Worm (Caenorhabditis elegans) whole organism, young adult: ENCODE results near the gene nol-6.

Experiments used
- B0035.1 ChIP-seq: sonication (generic microtip); optimal IDR thresholded peaks from 2 replicates; lab custom pipeline; 2016; ENCODE audit warnings: missing genetic modification characterization, mild to moderate bottlenecking, missing compliant biosample characterization, missing genotype, missing genetic modification reagents
- B0261.1 ChIP-seq: sonication (generic microtip); optimal IDR thresholded peaks from 2 replicates; lab custom pipeline; 2016; ENCODE audit warnings: mild to moderate bottlenecking, missing genetic modification characterization, moderate library complexity, missing compliant biosample characterization
- B0336.3 ChIP-seq: fragments of 200-800 bp; sonication (Bioruptor generic); IDR thresholded peaks from 2 replicates; pipeline ENCODE4 v1.3.6; 2022; ENCODE audit warnings: missing genetic modification characterization, missing compliant biosample characterization
- C06A6.2 ChIP-seq: fragments of 200-800 bp; sonication (Bioruptor generic); conservative IDR thresholded peaks from 2 replicates; pipeline ENCODE4 v1.3.6; 2022; ENCODE audit warnings: missing genetic modification characterization, missing compliant biosample characterization
- C17E4.6 ChIP-seq: fragments of 200-800 bp; sonication (Bioruptor generic); IDR thresholded peaks from 2 replicates; pipeline ENCODE4 v1.3.6; 2022; ENCODE audit warnings: missing genetic modification reagents, missing genetic modification characterization, missing compliant biosample characterization
- F23B12.7 ChIP-seq: sonication (generic microtip); optimal IDR thresholded peaks from 2 replicates; lab custom pipeline; 2017; ENCODE audit warnings: missing genetic modification characterization, mild to moderate bottlenecking, missing compliant biosample characterization, antibody characterized with exemption, moderate library complexity; ENCODE audit not compliant: insufficient read depth
- F33H1.4 ChIP-seq: fragments of 200-800 bp; sonication (Bioruptor generic); IDR thresholded peaks from 2 replicates; pipeline ENCODE4 v1.3.6; 2022; ENCODE audit warnings: missing genetic modification reagents, missing genetic modification characterization, missing compliant biosample characterization
- K12H6.12 ChIP-seq: fragments of 200-800 bp; sonication (Bioruptor generic); optimal IDR thresholded peaks from 2 replicates; lab custom pipeline; 2018; ENCODE audit warnings: mild to moderate bottlenecking, missing genetic modification characterization, missing compliant biosample characterization
- ZK185.1 ChIP-seq: sonication (generic microtip); optimal IDR thresholded peaks from 2 replicates; lab custom pipeline; 2016; ENCODE audit warnings: mild to moderate bottlenecking, missing genetic modification characterization, missing compliant biosample characterization; ENCODE audit not compliant: poor library complexity, severe bottlenecking
- atf-7 ChIP-seq: sonication (generic microtip); optimal IDR thresholded peaks from 2 replicates; lab custom pipeline; 2017; ENCODE audit warnings: mild to moderate bottlenecking, missing genetic modification characterization, missing compliant biosample characterization
- athp-1 ChIP-seq: sonication (generic microtip); optimal IDR thresholded peaks from 2 replicates; lab custom pipeline; 2017; ENCODE audit warnings: mild to moderate bottlenecking, missing genetic modification characterization, missing compliant biosample characterization
- attf-5 ChIP-seq: fragments of 200-800 bp; sonication (Bioruptor generic); optimal IDR thresholded peaks from 2 replicates; lab custom pipeline; 2018; ENCODE audit warnings: mild to moderate bottlenecking, missing genetic modification characterization, missing compliant biosample characterization
- bed-2 ChIP-seq: fragments of 200-800 bp; sonication (Bioruptor generic); IDR thresholded peaks from 2 replicates; pipeline ENCODE4 v1.3.6; 2022; ENCODE audit warnings: missing genetic modification reagents, missing genetic modification characterization, missing compliant biosample characterization
- cebp-2 ChIP-seq: fragments of 200-800 bp; sonication (Bioruptor generic); IDR thresholded peaks from 2 replicates; pipeline ENCODE4 v1.3.6; 2022; ENCODE audit warnings: missing genetic modification characterization, missing compliant biosample characterization
- ceh-100 ChIP-seq: fragments of 200-800 bp; sonication (Bioruptor generic); IDR thresholded peaks from 2 replicates; pipeline ENCODE4 v1.3.6; 2022; ENCODE audit warnings: missing genetic modification reagents, missing genetic modification characterization, missing compliant biosample characterization
- ceh-27 ChIP-seq: fragments of 200-800 bp; sonication (Bioruptor generic); optimal IDR thresholded peaks from 2 replicates; lab custom pipeline; 2018; ENCODE audit warnings: mild to moderate bottlenecking, missing genetic modification characterization, moderate library complexity, missing compliant biosample characterization
- ceh-58 ChIP-seq: fragments of 200-800 bp; sonication (Bioruptor generic); IDR thresholded peaks from 2 replicates; pipeline ENCODE4 v1.3.6; 2022; ENCODE audit warnings: missing genetic modification characterization, missing compliant biosample characterization
- die-1 ChIP-seq: sonication (generic microtip); optimal IDR thresholded peaks from 2 replicates; lab custom pipeline; 2016; ENCODE audit warnings: missing genotype, mild to moderate bottlenecking, missing genetic modification characterization, missing compliant biosample characterization
- egrh-3 ChIP-seq: fragments of 200-800 bp; sonication (Bioruptor generic); IDR thresholded peaks from 2 replicates; pipeline ENCODE4 v1.3.6; 2022; ENCODE audit warnings: missing genetic modification reagents, missing genetic modification characterization, missing compliant biosample characterization
- hmg-1.2 ChIP-seq: fragments of 200-800 bp; sonication (Bioruptor generic); IDR thresholded peaks from 2 replicates; pipeline ENCODE4 v1.3.6; 2022; ENCODE audit warnings: missing genetic modification reagents, missing genetic modification characterization, missing compliant biosample characterization
- let-526 ChIP-seq: fragments of 200-800 bp; sonication (Bioruptor generic); IDR thresholded peaks from 2 replicates; pipeline ENCODE4 v1.3.6; 2022; ENCODE audit warnings: missing genetic modification reagents, missing genetic modification characterization, missing compliant biosample characterization
- lin-26 ChIP-seq: fragments of 200-800 bp; sonication (Bioruptor generic); IDR thresholded peaks from 2 replicates; pipeline ENCODE4 v1.3.6; 2022; ENCODE audit warnings: missing genetic modification reagents, missing genetic modification characterization, missing compliant biosample characterization
- lin-35 ChIP-seq, 3 experiments: fragments of 150-350 bp in 2 of 3; sonication (generic microtip) in 1 of 3; optimal IDR thresholded peaks; 2 replicates each; lab custom pipeline; 2014 to 2018; ENCODE audit warnings: missing biosample characterization in 3 of 3, missing genetic modification characterization in 3 of 3, missing genetic modification reagents in 3 of 3
- lsl-1 ChIP-seq: fragments of 200-800 bp; sonication (Bioruptor generic); optimal IDR thresholded peaks from 2 replicates; lab custom pipeline; 2018; ENCODE audit warnings: mild to moderate bottlenecking, missing genetic modification characterization, moderate library complexity, missing compliant biosample characterization
- madf-3 ChIP-seq: fragments of 200-800 bp; sonication (Bioruptor generic); IDR thresholded peaks from 2 replicates; pipeline ENCODE4 v1.3.6; 2022; ENCODE audit warnings: missing genetic modification reagents, missing genetic modification characterization, missing compliant biosample characterization
- mcd-1 ChIP-seq: fragments of 200-800 bp; sonication (Bioruptor generic); IDR thresholded peaks from 2 replicates; pipeline ENCODE4 v1.3.6; 2022; ENCODE audit warnings: missing genetic modification reagents, missing genetic modification characterization, missing compliant biosample characterization
- mes-4 ChIP-seq: sonication (generic microtip); optimal IDR thresholded peaks from 2 replicates; lab custom pipeline; 2016; ENCODE audit warnings: missing genotype, missing genetic modification characterization, missing compliant biosample characterization
- mxl-1 ChIP-seq: sonication (generic microtip); optimal IDR thresholded peaks from 2 replicates; lab custom pipeline; 2016; ENCODE audit warnings: missing genetic modification characterization, missing compliant biosample characterization
- nfya-1 ChIP-seq: sonication (generic microtip); optimal IDR thresholded peaks from 2 replicates; lab custom pipeline; 2017; ENCODE audit warnings: antibody characterized with exemption, missing compliant biosample characterization, missing genetic modification characterization, borderline replicate concordance; ENCODE audit not compliant: insufficient read depth
- nfyb-1 ChIP-seq: fragments of 200-800 bp; sonication (Bioruptor generic); IDR thresholded peaks from 2 replicates; pipeline ENCODE4 v1.3.6; 2022; ENCODE audit warnings: missing genetic modification reagents, missing genetic modification characterization, missing compliant biosample characterization
- nhr-120 ChIP-seq: fragments of 200-800 bp; sonication (Bioruptor generic); IDR thresholded peaks from 2 replicates; pipeline ENCODE4 v1.3.6; 2022; ENCODE audit warnings: missing genetic modification characterization, missing compliant biosample characterization
- pbrm-1 ChIP-seq: fragments of 200-800 bp; sonication (Bioruptor generic); IDR thresholded peaks from 2 replicates; pipeline ENCODE4 v1.3.6; 2022; ENCODE audit warnings: missing genetic modification reagents, missing genetic modification characterization, missing compliant biosample characterization
- snpc-1.1 ChIP-seq: sonication (generic microtip); optimal IDR thresholded peaks from 2 replicates; lab custom pipeline; 2017; ENCODE audit warnings: missing genetic modification characterization, mild to moderate bottlenecking, missing compliant biosample characterization, antibody characterized with exemption, moderate library complexity, missing genotype, missing genetic modification reagents; ENCODE audit not compliant: insufficient read depth
- snpc-3.4 ChIP-seq: sonication (generic microtip); optimal IDR thresholded peaks from 2 replicates; lab custom pipeline; 2017; ENCODE audit warnings: missing genetic modification characterization, mild to moderate bottlenecking, missing compliant biosample characterization, antibody characterized with exemption, moderate library complexity, missing genotype, missing genetic modification reagents
- tbp1 ChIP-seq: fragments of 200-800 bp; sonication (Bioruptor generic); optimal IDR thresholded peaks from 2 replicates; lab custom pipeline; 2018; ENCODE audit warnings: mild to moderate bottlenecking, missing genetic modification characterization, missing compliant biosample characterization
- xnd-1 ChIP-seq: sonication (generic microtip); optimal IDR thresholded peaks from 2 replicates; lab custom pipeline; 2016; ENCODE audit warnings: missing genotype, missing genetic modification reagents, missing genetic modification characterization, missing compliant biosample characterization
- zfh-2 ChIP-seq: fragments of 200-800 bp; sonication (Bioruptor generic); conservative IDR thresholded peaks from 2 replicates; pipeline ENCODE4 v1.3.6; 2022; ENCODE audit warnings: missing genetic modification reagents, missing genetic modification characterization, missing compliant biosample characterization
- ztf-18 ChIP-seq: sonication (generic microtip); optimal IDR thresholded peaks from 2 replicates; lab custom pipeline; 2016; ENCODE audit warnings: missing genotype, mild to moderate bottlenecking, missing genetic modification characterization, missing compliant biosample characterization
- ztf-22 ChIP-seq: fragments of 200-800 bp; sonication (Bioruptor generic); optimal IDR thresholded peaks from 2 replicates; lab custom pipeline; 2018; ENCODE audit warnings: mild to moderate bottlenecking, missing genetic modification characterization, moderate library complexity, missing compliant biosample characterization
- ztf-28 ChIP-seq: fragments of 200-800 bp; sonication (Bioruptor generic); IDR thresholded peaks from 2 replicates; pipeline ENCODE4 v1.3.6; 2022; ENCODE audit warnings: missing genetic modification reagents, missing genetic modification characterization, missing compliant biosample characterization
- ztf-6 ChIP-seq: fragments of 200-800 bp; sonication (Bioruptor generic); IDR thresholded peaks from 2 replicates; pipeline ENCODE4 v1.3.6; 2022; ENCODE audit warnings: missing genetic modification reagents, missing genetic modification characterization, missing compliant biosample characterization

The nol-6 gene

DNA sequence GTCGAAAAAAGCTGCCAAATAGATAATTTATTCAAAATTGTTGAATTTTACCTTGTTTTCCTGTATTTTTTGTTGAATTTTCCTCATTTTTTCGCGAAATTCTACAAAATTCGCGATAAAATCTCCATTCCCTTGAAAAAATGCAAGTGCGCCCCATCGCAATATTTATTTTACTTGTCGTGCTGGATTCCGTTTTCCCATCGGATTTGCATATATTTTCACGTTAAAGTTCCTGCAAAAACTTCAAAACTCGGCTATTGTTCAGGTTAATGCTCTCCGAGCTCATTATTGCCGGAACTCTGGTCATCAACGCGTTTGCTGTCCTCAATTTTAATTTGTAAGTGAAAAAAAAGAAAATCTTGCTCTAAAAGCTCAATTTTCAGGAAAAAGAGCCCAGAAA is 34.2 kb downstream of the nol-6 start, which contains the start of the genes Y51H7C.41 and cogc-4 (continued):
- TF ChIP-seq cebp-2 (GFP tag; lab: Robert Waterston, UW) (0 out of 2 replicates have a peak, but pooled peaks have one; percentile 21), mxl-1 (tag; lab: Kevin White, UChicago) (no peak), nhr-120 (GFP tag; lab: Robert Waterston, UW) (no peak), zfh-2 (GFP tag; lab: Robert Waterston, UW) (no peak)

DNA sequence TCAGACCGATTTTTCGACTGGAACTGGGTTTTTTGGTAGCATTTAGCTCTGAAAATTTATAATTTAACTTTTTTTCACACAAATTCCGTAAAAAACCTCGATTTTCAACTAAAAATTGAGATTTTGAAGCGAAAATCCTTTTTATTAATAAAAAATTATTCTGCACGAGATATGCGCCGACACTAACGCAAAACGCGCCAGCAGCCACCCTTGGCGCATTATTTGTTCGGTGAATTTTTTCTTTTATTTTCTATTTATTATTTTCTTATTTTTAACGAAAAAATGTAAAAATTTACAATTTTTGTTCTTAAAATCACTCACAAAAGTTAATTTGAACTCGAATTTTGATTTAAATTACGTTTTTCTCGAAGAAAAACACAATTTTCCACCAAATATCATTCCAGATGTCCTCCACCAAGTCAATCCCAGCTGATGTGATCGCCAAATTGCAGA is 35.1 kb downstream of the nol-6 start, which contains the start of gene Y51H7C.7:
TSS of gene Y51H7C.7 (plus strand) at position 403 of the 453 bp plus-strand sequence.
- no peak for TF ChIP-seq hmg-1.2
- TF ChIP-seq bed-2 (GFP tag; lab: Robert Waterston, UW) = no peak
- no peak for TF ChIP-seq atf-7 (tag; lab: Kevin White, UChicago)
- TF ChIP-seq F33H1.4 (GFP tag; lab: Robert Waterston, UW) = peak; percentile 15; the same call in 1 of the 2 replicates
- peak; percentile 31 for TF ChIP-seq lsl-1 (GFP tag; lab: Kevin White, UChicago)
- peak; percentile 22 for TF ChIP-seq snpc-3.4 (tag; lab: Kevin White, UChicago)
- TF ChIP-seq pbrm-1 = peak; percentile 34; the same call in 1 of the 2 replicates
- TF ChIP-seq athp-1 (tag; lab: Kevin White, UChicago) = no peak
- TF ChIP-seq tbp1 = peak; percentile 0
- TF ChIP-seq mcd-1 (GFP tag; lab: Robert Waterston, UW) = peak; percentile 74
- no peak for TF ChIP-seq C17E4.6 (GFP tag; lab: Robert Waterston, UW)
- TF ChIP-seq ceh-58 = no peak
- 0 out of 2 replicates have a peak, but pooled peaks have one; percentile 33 for TF ChIP-seq B0336.3 (GFP tag; lab: Robert Waterston, UW)
- no peak for TF ChIP-seq ztf-28 (GFP tag; lab: Robert Waterston, UW)
- TF ChIP-seq egrh-3 (GFP tag; lab: Robert Waterston, UW) = no peak
- no peak for TF ChIP-seq B0035.1 (tag; lab: Kevin White, UChicago)
- TF ChIP-seq ceh-27 (GFP tag; lab: Kevin White, UChicago) = no peak
- no peak for TF ChIP-seq cebp-2 (GFP tag; lab: Robert Waterston, UW)
- no peak for TF ChIP-seq C06A6.2 (GFP tag; lab: Robert Waterston, UW)
- no peak for TF ChIP-seq ceh-100
- TF ChIP-seq madf-3 (GFP tag; lab: Robert Waterston, UW) = no peak
- no peak for TF ChIP-seq die-1
- no peak for TF ChIP-seq xnd-1
- no peak for TF ChIP-seq F23B12.7 (tag; lab: Kevin White, UChicago)
- TF ChIP-seq nfya-1 (tag; lab: Kevin White, UChicago) = no peak
- no peak for TF ChIP-seq lin-35 (GFP tag; optimal IDR thresholded peaks at IDR 0.05; lab: Kevin White, UChicago)
- TF ChIP-seq mes-4 (tag; lab: Kevin White, UChicago) = no peak
- no peak for TF ChIP-seq ZK185.1
- TF ChIP-seq K12H6.12 (tag; lab: Kevin White, UChicago) = no peak
- TF ChIP-seq attf-5 (GFP tag; lab: Kevin White, UChicago) = peak; percentile 13
- no peak for TF ChIP-seq ztf-6
- no peak for TF ChIP-seq let-526 (GFP tag; lab: Robert Waterston, UW)
- no peak for TF ChIP-seq ztf-22 (GFP tag; lab: Kevin White, UChicago)
- no peak for TF ChIP-seq B0261.1 (tag; lab: Kevin White, UChicago)
- TF ChIP-seq lin-26 (GFP tag; lab: Robert Waterston, UW) = no peak
- no peak for TF ChIP-seq snpc-1.1
- TF ChIP-seq nfyb-1 (GFP tag; lab: Robert Waterston, UW) = no peak
- peak; percentile 92 for TF ChIP-seq ztf-18 (tag; lab: Kevin White, UChicago)
